Fruit fly (Drosophila melanogaster) whole organism, embryonic: ENCODE results near the gene yellow-g.

ENCODE experiments used
- B-H1 ChIP-seq: fragments of 200-800 bp; sonication (Bioruptor generic); IDR thresholded peaks from 3 replicates; pipeline ENCODE4 v1.3.6; 2022; ENCODE audit warnings: missing biosample characterization, missing genetic modification characterization
- Bdp1 ChIP-seq: fragments of 200-800 bp; sonication (Bioruptor generic); optimal IDR thresholded peaks from 3 replicates; lab custom pipeline; 2016; ENCODE audit warnings: missing biosample characterization, missing genetic modification characterization
- CG10209 ChIP-seq: fragments of 200-800 bp; sonication (Bioruptor generic); optimal IDR thresholded peaks from 3 replicates; lab custom pipeline; 2017; ENCODE audit warnings: missing biosample characterization, mild to moderate bottlenecking, missing genetic modification characterization, missing genetic modification reagents
- CG11085 ChIP-seq: fragments of 200-800 bp; sonication (Bioruptor generic); IDR thresholded peaks from 2 replicates; pipeline ENCODE4 v1.3.6; 2022; ENCODE audit warnings: missing biosample characterization, missing genetic modification characterization
- CG12299 ChIP-seq: fragments of 200-800 bp; sonication (Bioruptor generic); optimal IDR thresholded peaks from 2 replicates; lab custom pipeline; 2018; ENCODE audit warnings: missing biosample characterization, mild to moderate bottlenecking, missing genetic modification characterization
- CG13624 ChIP-seq: fragments of 200-800 bp; sonication (Bioruptor generic); optimal IDR thresholded peaks from 2 replicates; lab custom pipeline; 2016; ENCODE audit warnings: missing biosample characterization, missing genetic modification characterization
- CG15269 ChIP-seq: fragments of 200-800 bp; sonication (Bioruptor generic); optimal IDR thresholded peaks from 2 replicates; lab custom pipeline; 2018; ENCODE audit warnings: missing biosample characterization, mild to moderate bottlenecking, missing genetic modification characterization, moderate library complexity
- CG17359 ChIP-seq: fragments of 200-800 bp; sonication (Bioruptor generic); optimal IDR thresholded peaks from 3 replicates; lab custom pipeline; 2018; ENCODE audit warnings: missing biosample characterization, mild to moderate bottlenecking, missing genetic modification characterization, moderate library complexity
- CG18262 ChIP-seq: fragments of 200-800 bp; optimal IDR thresholded peaks from 3 replicates; lab custom pipeline; 2019; ENCODE audit warnings: missing biosample characterization, mild to moderate bottlenecking, missing genetic modification characterization, moderate library complexity
- CG2116 ChIP-seq: fragments of 200-800 bp; sonication (Bioruptor generic); optimal IDR thresholded peaks from 3 replicates; lab custom pipeline; 2018; ENCODE audit warnings: missing biosample characterization, mild to moderate bottlenecking, missing genetic modification characterization
- CG30020 ChIP-seq: fragments of 200-800 bp; optimal IDR thresholded peaks from 2 replicates; lab custom pipeline; 2019; ENCODE audit warnings: missing biosample characterization, mild to moderate bottlenecking, missing genetic modification characterization, moderate library complexity
- CG3065 ChIP-seq: fragments of 200-800 bp; sonication (Bioruptor generic); optimal IDR thresholded peaks from 2 replicates; lab custom pipeline; 2016; ENCODE audit warnings: missing biosample characterization, missing genetic modification characterization
- CG3407 ChIP-seq: fragments of 200-800 bp; sonication (Bioruptor generic); optimal IDR thresholded peaks from 2 replicates; lab custom pipeline; 2018; ENCODE audit warnings: missing biosample characterization, mild to moderate bottlenecking, missing genetic modification characterization
- CG3847 ChIP-seq: fragments of 200-800 bp; sonication (Bioruptor generic); IDR thresholded peaks from 2 replicates; pipeline ENCODE4 v1.3.6; 2022; ENCODE audit warnings: missing biosample characterization, missing genetic modification characterization
- CG3995 ChIP-seq: fragments of 200-800 bp; sonication (Bioruptor generic); optimal IDR thresholded peaks from 3 replicates; lab custom pipeline; 2016; ENCODE audit warnings: missing biosample characterization, missing genetic modification characterization
- CG4282 ChIP-seq: fragments of 200-800 bp; sonication (Bioruptor generic); optimal IDR thresholded peaks from 2 replicates; lab custom pipeline; 2016; ENCODE audit warnings: missing biosample characterization, missing genetic modification characterization
- CG4404 ChIP-seq: fragments of 200-800 bp; sonication (Bioruptor generic); IDR thresholded peaks from 2 replicates; pipeline ENCODE4 v1.3.6; 2022; ENCODE audit warnings: missing biosample characterization, missing genetic modification characterization
- CG4617 ChIP-seq: fragments of 200-800 bp; sonication (Bioruptor generic); optimal IDR thresholded peaks from 3 replicates; lab custom pipeline; 2016; ENCODE audit warnings: missing biosample characterization, missing genetic modification characterization, borderline replicate concordance
- CG6272 ChIP-seq: fragments of 200-800 bp; sonication (Bioruptor generic); IDR thresholded peaks from 2 replicates; pipeline ENCODE4 v1.3.6; 2022; ENCODE audit warnings: missing biosample characterization, missing genetic modification characterization
- CG6765 ChIP-seq: fragments of 200-800 bp; sonication (Bioruptor generic); optimal IDR thresholded peaks from 3 replicates; lab custom pipeline; 2017; ENCODE audit warnings: missing biosample characterization, mild to moderate bottlenecking, missing genetic modification characterization
- Dfd ChIP-seq, 2 experiments: fragments of >200 bp; optimal IDR thresholded peaks; 2 replicates each; lab custom pipeline; 2017; ENCODE audit warnings: missing biosample characterization in 2 of 2, missing genetic modification characterization in 2 of 2
- Hr3 ChIP-seq: fragments of 200-800 bp; sonication (Bioruptor generic); optimal IDR thresholded peaks from 3 replicates; lab custom pipeline; 2016; ENCODE audit warnings: missing biosample characterization, missing genetic modification characterization
- Hr39 ChIP-seq: fragments of >200 bp; optimal IDR thresholded peaks from 2 replicates; lab custom pipeline; 2017
- Mes4 ChIP-seq: fragments of 200-800 bp; sonication (Bioruptor generic); optimal IDR thresholded peaks from 2 replicates; lab custom pipeline; 2016; ENCODE audit warnings: missing biosample characterization, missing genetic modification characterization
- NK7.1 ChIP-seq: fragments of 200-800 bp; sonication (Bioruptor generic); optimal IDR thresholded peaks from 3 replicates; lab custom pipeline; 2016; ENCODE audit warnings: missing biosample characterization, missing genetic modification characterization
- Rx ChIP-seq: fragments of 200-800 bp; sonication (Bioruptor generic); IDR thresholded peaks from 2 replicates; pipeline ENCODE4 v1.3.6; 2022; ENCODE audit warnings: missing biosample characterization, missing genetic modification characterization
- Six4 ChIP-seq: fragments of 200-800 bp; sonication (Bioruptor generic); optimal IDR thresholded peaks from 2 replicates; lab custom pipeline; 2016; ENCODE audit warnings: missing biosample characterization, missing genetic modification characterization
- Sox102F ChIP-seq: fragments of 200-800 bp; sonication (Bioruptor generic); optimal IDR thresholded peaks from 2 replicates; lab custom pipeline; 2018; ENCODE audit warnings: missing biosample characterization, mild to moderate bottlenecking, missing genetic modification characterization, moderate library complexity
- abd-A ChIP-seq: fragments of 200-800 bp; sonication (Bioruptor generic); optimal IDR thresholded peaks from 3 replicates; lab custom pipeline; 2019; ENCODE audit warnings: missing biosample characterization, mild to moderate bottlenecking, missing genetic modification characterization, moderate library complexity
- ap ChIP-seq: fragments of 200-800 bp; sonication (Bioruptor generic); IDR thresholded peaks from 2 replicates; pipeline ENCODE4 v1.3.6; 2022; ENCODE audit warnings: missing biosample characterization, missing genetic modification characterization
- bbx ChIP-seq: fragments of 200-800 bp; sonication (Bioruptor generic); IDR thresholded peaks from 2 replicates; pipeline ENCODE4 v1.3.6; 2022; ENCODE audit warnings: missing biosample characterization, missing genetic modification characterization; ENCODE audit not compliant: partially characterized antibody
- btn ChIP-seq: fragments of 200-800 bp; sonication (Bioruptor generic); optimal IDR thresholded peaks from 2 replicates; lab custom pipeline; 2016; ENCODE audit warnings: missing biosample characterization, missing genetic modification characterization
- cad ChIP-seq: fragments of >200 bp; optimal IDR thresholded peaks from 2 replicates; lab custom pipeline; 2017; ENCODE audit warnings: missing biosample characterization, missing genetic modification characterization
- disco-r ChIP-seq: fragments of 200-800 bp; sonication (Bioruptor generic); optimal IDR thresholded peaks from 2 replicates; lab custom pipeline; 2016; ENCODE audit warnings: missing biosample characterization, missing genetic modification characterization
- dm ChIP-seq: fragments of 200-800 bp; sonication (Bioruptor generic); optimal IDR thresholded peaks from 3 replicates; lab custom pipeline; 2016; ENCODE audit warnings: missing biosample characterization, missing genetic modification characterization
- dmrt11E ChIP-seq: fragments of 200-800 bp; sonication (Bioruptor generic); optimal IDR thresholded peaks from 3 replicates; lab custom pipeline; 2018; ENCODE audit warnings: missing biosample characterization, mild to moderate bottlenecking, missing genetic modification characterization, moderate library complexity
- exex ChIP-seq: fragments of 200-800 bp; sonication (Bioruptor generic); optimal IDR thresholded peaks from 4 replicates; lab custom pipeline; 2018; ENCODE audit warnings: missing biosample characterization, mild to moderate bottlenecking, missing genetic modification characterization, moderate library complexity
- fd3F ChIP-seq: fragments of 200-800 bp; sonication (Bioruptor generic); optimal IDR thresholded peaks from 2 replicates; lab custom pipeline; 2018; ENCODE audit warnings: missing biosample characterization, mild to moderate bottlenecking, missing genetic modification characterization, moderate library complexity
- gce ChIP-seq: fragments of 200-800 bp; sonication (Bioruptor generic); IDR thresholded peaks from 3 replicates; pipeline ENCODE4 v1.3.6; 2022; ENCODE audit warnings: missing biosample characterization, missing genetic modification characterization
- ind ChIP-seq: fragments of 200-800 bp; sonication (Bioruptor generic); optimal IDR thresholded peaks from 3 replicates; lab custom pipeline; 2016; ENCODE audit warnings: missing biosample characterization, missing genetic modification characterization
- jumu ChIP-seq: fragments of 200-800 bp; sonication (Bioruptor generic); optimal IDR thresholded peaks from 3 replicates; lab custom pipeline; 2016; ENCODE audit warnings: missing biosample characterization, missing genetic modification characterization
- kah ChIP-seq: fragments of 200-800 bp; sonication (Bioruptor generic); optimal IDR thresholded peaks from 2 replicates; lab custom pipeline; 2018; ENCODE audit warnings: missing biosample characterization, mild to moderate bottlenecking, missing genetic modification characterization
- kay ChIP-seq: fragments of 200-800 bp; sonication (Bioruptor generic); optimal IDR thresholded peaks from 2 replicates; lab custom pipeline; 2016; ENCODE audit warnings: missing biosample characterization, missing genetic modification characterization
- kni ChIP-seq: fragments of 200-800 bp; sonication (Bioruptor generic); optimal IDR thresholded peaks from 3 replicates; lab custom pipeline; 2017; ENCODE audit warnings: mild to moderate bottlenecking, missing biosample characterization, missing genetic modification reagents, missing genetic modification characterization
- lab ChIP-seq: fragments of 200-800 bp; sonication (Bioruptor generic); optimal IDR thresholded peaks from 3 replicates; lab custom pipeline; 2017; ENCODE audit warnings: missing biosample characterization, missing genetic modification characterization, mild to moderate bottlenecking, moderate library complexity, missing genetic modification reagents
- oc ChIP-seq: fragments of 200-800 bp; sonication (Bioruptor generic); optimal IDR thresholded peaks from 2 replicates; lab custom pipeline; 2018; ENCODE audit warnings: missing biosample characterization, mild to moderate bottlenecking, missing genetic modification characterization, moderate library complexity
- prd ChIP-seq, 3 experiments: fragments of >200 bp in 2 of 3; fragments of 200-800 bp in 1 of 3; sonication (Bioruptor generic) in 1 of 3; optimal IDR thresholded peaks in 2 of 3; IDR thresholded peaks in 1 of 3; 2 replicates in 2 of 3; 3 replicates in 1 of 3; pipeline versions ENCODE4 v1.3.6 to Lab custom; 2017 to 2022; ENCODE audit warnings: missing biosample characterization in 1 of 3, missing genetic modification characterization in 1 of 3
- seq ChIP-seq: fragments of 200-800 bp; sonication (Bioruptor generic); IDR thresholded peaks from 2 replicates; pipeline ENCODE4 v1.3.6; 2022; ENCODE audit warnings: missing biosample characterization, missing genetic modification characterization
- sob ChIP-seq: fragments of 200-800 bp; sonication (Bioruptor generic); IDR thresholded peaks from 2 replicates; pipeline ENCODE4 v1.3.6; 2022; ENCODE audit warnings: missing biosample characterization, missing genetic modification characterization
- tin ChIP-seq: fragments of 200-800 bp; sonication (Bioruptor generic); optimal IDR thresholded peaks from 3 replicates; lab custom pipeline; 2016; ENCODE audit warnings: missing biosample characterization, missing genetic modification characterization
- trh ChIP-seq: fragments of 200-800 bp; sonication (Bioruptor generic); optimal IDR thresholded peaks from 2 replicates; lab custom pipeline; 2016; ENCODE audit warnings: missing biosample characterization, missing genetic modification characterization

yellow-g gene

dm6 chr3L:2257412-2257862 lies 15.1 kb downstream of the yellow-g start, which contains the start of the genes CG1275 and Elp5 (continued):
- peak in 1 of 2 experiments; percentile 51 for TF ChIP-seq Dfd (GFP tag; optimal IDR thresholded peaks at IDR 0.05; lab: Kevin White, UChicago)
- peak; percentile 94 for TF ChIP-seq CG6765
- peak; percentile 99 for TF ChIP-seq CG17359
- TF ChIP-seq dm (GFP tag; lab: Kevin White, UChicago) = peak; percentile 93
- TF ChIP-seq Hr39 (lab: Kevin White, UChicago) = no peak
- peak; percentile 94 for TF ChIP-seq CG3407 (GFP tag; lab: Kevin White, UChicago)
- peak; percentile 95 for TF ChIP-seq CG3065 (GFP tag; lab: Kevin White, UChicago)
- TF ChIP-seq dmrt11E (tag; lab: Kevin White, UChicago) = peak; percentile 96
- peak; percentile 93 for TF ChIP-seq Bdp1 (GFP tag; lab: Kevin White, UChicago)
- peak; percentile 99 for TF ChIP-seq Rx
- TF ChIP-seq NK7.1 (GFP tag; lab: Kevin White, UChicago) = peak; percentile 93
- TF ChIP-seq ap (GFP tag; lab: Robert Waterston, UW) = peak; percentile 99
- peak; percentile 83 for TF ChIP-seq CG3995 (GFP tag; lab: Kevin White, UChicago)
- peak; percentile 98 for TF ChIP-seq fd3F (GFP tag; lab: Kevin White, UChicago)
- TF ChIP-seq ind = peak; percentile 95
- peak; percentile 89 for TF ChIP-seq btn (GFP tag; lab: Kevin White, UChicago)
- TF ChIP-seq Hr3 (GFP tag; lab: Kevin White, UChicago) = peak; percentile 97
- TF ChIP-seq seq = peak; percentile 99
- peak; percentile 94 for TF ChIP-seq jumu
- TF ChIP-seq CG15269 (tag; lab: Kevin White, UChicago) = peak; percentile 98
- peak; percentile 95 for TF ChIP-seq disco-r (GFP tag; lab: Kevin White, UChicago)
- TF ChIP-seq oc (tag; lab: Kevin White, UChicago) = peak; percentile 97
- peak; percentile 95 for TF ChIP-seq Six4 (GFP tag; lab: Kevin White, UChicago)
- peak; percentile 99 for TF ChIP-seq gce (GFP tag; lab: Robert Waterston, UW)
- peak; percentile 65 for TF ChIP-seq kni
- no peak for TF ChIP-seq prd (optimal IDR thresholded peaks at IDR 0.05; lab: Kevin White, UChicago)
- TF ChIP-seq prd (GFP tag; IDR thresholded peaks at IDR 0.05; lab: Robert Waterston, UW) = peak; percentile 100
- peak; percentile 94 for TF ChIP-seq exex (tag; lab: Kevin White, UChicago)
- TF ChIP-seq trh (GFP tag; lab: Kevin White, UChicago) = peak; percentile 96
- peak; percentile 99 for TF ChIP-seq B-H1 (GFP tag; lab: Robert Waterston, UW)
- TF ChIP-seq kah (GFP tag; lab: Kevin White, UChicago) = peak; percentile 49
- TF ChIP-seq CG2116 (GFP tag; lab: Kevin White, UChicago) = peak; percentile 85
- TF ChIP-seq CG4404 (GFP tag; lab: Robert Waterston, UW) = peak; percentile 98
- TF ChIP-seq sob (GFP tag; lab: Robert Waterston, UW) = peak; percentile 99
- TF ChIP-seq bbx (GFP tag; lab: Robert Waterston, UW) = no peak
- peak; percentile 100 for TF ChIP-seq CG3847 (GFP tag; lab: Robert Waterston, UW)
- peak; percentile 98 for TF ChIP-seq kay (GFP tag; lab: Kevin White, UChicago)
- TF ChIP-seq abd-A (tag; lab: Kevin White, UChicago) = no peak
- peak; percentile 97 for TF ChIP-seq CG12299
- TF ChIP-seq CG13624 = peak; percentile 97
- peak; percentile 99 for TF ChIP-seq Sox102F (GFP tag; lab: Kevin White, UChicago)
- peak; percentile 97 for TF ChIP-seq tin (GFP tag; lab: Kevin White, UChicago)
- peak; percentile 96 for TF ChIP-seq CG4617 (GFP tag; lab: Kevin White, UChicago)
- TF ChIP-seq lab (GFP tag; lab: Kevin White, UChicago) = peak; percentile 97
- peak; percentile 98 for TF ChIP-seq CG18262 (tag; lab: Kevin White, UChicago)
- peak; percentile 99 for TF ChIP-seq CG6272 (GFP tag; lab: Robert Waterston, UW)
- TF ChIP-seq CG4282 (GFP tag; lab: Kevin White, UChicago) = peak; percentile 94
- TF ChIP-seq CG30020 (tag; lab: Kevin White, UChicago) = peak; percentile 85
- TF ChIP-seq CG11085 (GFP tag; lab: Robert Waterston, UW) = peak; percentile 99
- no peak for TF ChIP-seq cad
- peak; percentile 94 for TF ChIP-seq Mes4
- TF ChIP-seq CG10209 (GFP tag; lab: Kevin White, UChicago) = peak; percentile 98
